Fruit fly (Drosophila melanogaster) whole organism, embryonic: ENCODE data around the gene Cpr23B.

Source experiments
- CG11085 ChIP-seq: fragments of 200-800 bp; sonication (Bioruptor generic); IDR thresholded peaks from 2 replicates; pipeline ENCODE4 v1.3.6; 2022; ENCODE audit warnings: missing biosample characterization, missing genetic modification characterization
- CG11695 ChIP-seq: fragments of 200-800 bp; sonication (Bioruptor generic); IDR thresholded peaks from 3 replicates; pipeline ENCODE4 v1.3.6; 2022; ENCODE audit warnings: missing biosample characterization, missing genetic modification characterization
- CG12104 ChIP-seq: fragments of 200-800 bp; sonication (Bioruptor generic); optimal IDR thresholded peaks from 3 replicates; lab custom pipeline; 2016; ENCODE audit warnings: missing biosample characterization, missing genetic modification characterization
- CG12769 ChIP-seq: fragments of 200-800 bp; sonication (Bioruptor generic); optimal IDR thresholded peaks from 2 replicates; lab custom pipeline; 2019; ENCODE audit warnings: missing biosample characterization, mild to moderate bottlenecking, missing genetic modification characterization, moderate library complexity
- CG14965 ChIP-seq: fragments of 200-800 bp; sonication (Bioruptor generic); optimal IDR thresholded peaks from 2 replicates; lab custom pipeline; 2016; ENCODE audit warnings: missing biosample characterization, missing genetic modification characterization, borderline replicate concordance
- CG16863 ChIP-seq: fragments of 200-800 bp; sonication (Bioruptor generic); optimal IDR thresholded peaks from 3 replicates; lab custom pipeline; 2016; ENCODE audit warnings: missing biosample characterization, missing genetic modification characterization
- CG17359 ChIP-seq: fragments of 200-800 bp; sonication (Bioruptor generic); optimal IDR thresholded peaks from 3 replicates; lab custom pipeline; 2018; ENCODE audit warnings: missing biosample characterization, mild to moderate bottlenecking, missing genetic modification characterization, moderate library complexity
- CG17802 ChIP-seq: fragments of 200-800 bp; sonication (Bioruptor generic); optimal IDR thresholded peaks from 2 replicates; lab custom pipeline; 2018; ENCODE audit warnings: missing biosample characterization, mild to moderate bottlenecking, missing genetic modification characterization, moderate library complexity
- CG1832 ChIP-seq: fragments of 200-800 bp; sonication (Bioruptor generic); optimal IDR thresholded peaks from 2 replicates; lab custom pipeline; 2017; ENCODE audit warnings: missing biosample characterization, mild to moderate bottlenecking, missing genetic modification characterization, inconsistent platforms
- CG18599 ChIP-seq: fragments of 200-800 bp; sonication (Bioruptor generic); optimal IDR thresholded peaks from 3 replicates; lab custom pipeline; 2017; ENCODE audit warnings: missing biosample characterization, missing genetic modification characterization, mild to moderate bottlenecking, moderate library complexity, missing genetic modification reagents
- CG31441 ChIP-seq: fragments of 200-800 bp; sonication (Bioruptor generic); IDR thresholded peaks from 2 replicates; pipeline ENCODE4 v1.3.6; 2022; ENCODE audit warnings: missing biosample characterization, missing genetic modification characterization
- CG3163 ChIP-seq: fragments of 200-800 bp; sonication (Bioruptor generic); optimal IDR thresholded peaks from 3 replicates; lab custom pipeline; 2016; ENCODE audit warnings: missing biosample characterization, missing genetic modification characterization
- CG32772 ChIP-seq: fragments of 200-800 bp; sonication (Bioruptor generic); IDR thresholded peaks from 2 replicates; pipeline ENCODE4 v1.3.6; 2022; ENCODE audit warnings: missing biosample characterization, missing genetic modification characterization
- CG3281 ChIP-seq: fragments of 200-800 bp; sonication (Bioruptor generic); optimal IDR thresholded peaks from 3 replicates; lab custom pipeline; 2017; ENCODE audit warnings: missing biosample characterization, mild to moderate bottlenecking, missing genetic modification characterization
- CG33213 ChIP-seq: fragments of 200-800 bp; sonication (Bioruptor generic); optimal IDR thresholded peaks from 3 replicates; lab custom pipeline; 2016; ENCODE audit warnings: missing biosample characterization, missing genetic modification characterization
- CG5245 ChIP-seq: fragments of 200-800 bp; sonication (Bioruptor generic); optimal IDR thresholded peaks from 3 replicates; lab custom pipeline; 2016; ENCODE audit warnings: missing biosample characterization, missing genetic modification characterization
- CG7372 ChIP-seq: fragments of 200-800 bp; sonication (Bioruptor generic); IDR thresholded peaks from 2 replicates; pipeline ENCODE4 v1.3.6; 2022; ENCODE audit warnings: missing biosample characterization, missing genetic modification characterization
- CG7839 ChIP-seq: fragments of 200-800 bp; sonication (Bioruptor generic); optimal IDR thresholded peaks from 3 replicates; lab custom pipeline; 2018; ENCODE audit warnings: missing biosample characterization, mild to moderate bottlenecking, missing genetic modification characterization, moderate library complexity
- CG7987 ChIP-seq: fragments of 200-800 bp; sonication (Bioruptor generic); optimal IDR thresholded peaks from 2 replicates; lab custom pipeline; 2018; ENCODE audit warnings: missing biosample characterization, mild to moderate bottlenecking, missing genetic modification characterization, moderate library complexity
- CG8290 ChIP-seq, 3 experiments: fragments of 200-800 bp; sonication (Bioruptor generic); optimal IDR thresholded peaks; 2 replicates each; lab custom pipeline; 2016 to 2019; ENCODE audit warnings: missing biosample characterization in 3 of 3, missing genetic modification characterization in 3 of 3, mild to moderate bottlenecking in 2 of 3, moderate library complexity in 1 of 3
- CG8478 ChIP-seq: fragments of >200 bp; optimal IDR thresholded peaks from 2 replicates; lab custom pipeline; 2018
- CG9437 ChIP-seq: fragments of 200-800 bp; sonication (Bioruptor generic); optimal IDR thresholded peaks from 2 replicates; lab custom pipeline; 2018; ENCODE audit warnings: missing biosample characterization, mild to moderate bottlenecking, missing genetic modification characterization
- CG9727 ChIP-seq: fragments of 200-800 bp; sonication (Bioruptor generic); optimal IDR thresholded peaks from 3 replicates; lab custom pipeline; 2017; ENCODE audit warnings: missing biosample characterization, mild to moderate bottlenecking, missing genetic modification characterization
- Doc3 ChIP-seq: fragments of 200-800 bp; sonication (Bioruptor generic); IDR thresholded peaks from 3 replicates; pipeline ENCODE4 v1.3.6; 2022; ENCODE audit warnings: missing biosample characterization, missing genetic modification characterization; ENCODE audit not compliant: partially characterized antibody
- E2f1 ChIP-seq: fragments of 200-800 bp; sonication (Bioruptor generic); IDR thresholded peaks from 2 replicates; pipeline ENCODE4 v1.3.6; 2022; ENCODE audit warnings: missing biosample characterization, missing genetic modification characterization
- H15 ChIP-seq: fragments of 200-800 bp; sonication (Bioruptor generic); IDR thresholded peaks from 3 replicates; pipeline ENCODE4 v1.3.6; 2022; ENCODE audit warnings: missing biosample characterization, missing genetic modification characterization
- HLH4C ChIP-seq: fragments of 200-800 bp; sonication (Bioruptor generic); IDR thresholded peaks from 3 replicates; pipeline ENCODE4 v1.3.6; 2022; ENCODE audit warnings: missing biosample characterization, missing genetic modification characterization; ENCODE audit not compliant: partially characterized antibody
- HLHmδ ChIP-seq: fragments of 200-800 bp; sonication (Bioruptor generic); optimal IDR thresholded peaks from 2 replicates; lab custom pipeline; 2018; ENCODE audit warnings: missing biosample characterization, mild to moderate bottlenecking, missing genetic modification characterization, moderate library complexity
- Oaz ChIP-seq: fragments of 200-800 bp; sonication (Bioruptor generic); IDR thresholded peaks from 2 replicates; pipeline ENCODE4 v1.3.6; 2022; ENCODE audit warnings: missing biosample characterization, missing genetic modification characterization
- Poxn ChIP-seq: fragments of 200-800 bp; sonication (Bioruptor generic); IDR thresholded peaks from 2 replicates; pipeline ENCODE4 v1.3.6; 2022; ENCODE audit warnings: missing biosample characterization, missing genetic modification characterization
- Tbp ChIP-seq: fragments of >200 bp; optimal IDR thresholded peaks from 2 replicates; lab custom pipeline; 2018; ENCODE audit warnings: missing biosample characterization, missing genetic modification characterization
- ab ChIP-seq: fragments of 200-800 bp; sonication (Bioruptor generic); optimal IDR thresholded peaks from 2 replicates; lab custom pipeline; 2016; ENCODE audit warnings: missing biosample characterization, missing genetic modification characterization
- bowl ChIP-seq: fragments of 200-800 bp; sonication (Bioruptor generic); IDR thresholded peaks from 2 replicates; pipeline ENCODE4 v1.3.6; 2022; ENCODE audit warnings: missing biosample characterization, missing genetic modification characterization
- chm ChIP-seq: fragments of 200-800 bp; sonication (Bioruptor generic); IDR thresholded peaks from 2 replicates; pipeline ENCODE4 v1.3.6; 2022; ENCODE audit warnings: missing biosample characterization, missing genetic modification characterization
- crol ChIP-seq: fragments of 200-800 bp; sonication (Bioruptor generic); IDR thresholded peaks from 2 replicates; pipeline ENCODE4 v1.3.6; 2022; ENCODE audit warnings: missing biosample characterization, missing genetic modification characterization
- fd102C ChIP-seq: fragments of 200-800 bp; sonication (Bioruptor generic); optimal IDR thresholded peaks from 2 replicates; lab custom pipeline; 2018; ENCODE audit warnings: missing biosample characterization, mild to moderate bottlenecking, missing genetic modification characterization, moderate library complexity
- gce ChIP-seq: fragments of 200-800 bp; sonication (Bioruptor generic); IDR thresholded peaks from 3 replicates; pipeline ENCODE4 v1.3.6; 2022; ENCODE audit warnings: missing biosample characterization, missing genetic modification characterization
- h ChIP-seq: fragments of >200 bp; optimal IDR thresholded peaks from 2 replicates; lab custom pipeline; 2017
- lab ChIP-seq: fragments of 200-800 bp; sonication (Bioruptor generic); optimal IDR thresholded peaks from 3 replicates; lab custom pipeline; 2017; ENCODE audit warnings: missing biosample characterization, missing genetic modification characterization, mild to moderate bottlenecking, moderate library complexity, missing genetic modification reagents
- nerfin-1 ChIP-seq: fragments of 200-800 bp; sonication (Bioruptor generic); optimal IDR thresholded peaks from 3 replicates; lab custom pipeline; 2019; ENCODE audit warnings: missing biosample characterization, mild to moderate bottlenecking, missing genetic modification characterization, moderate library complexity
- pum ChIP-seq: fragments of 200-800 bp; sonication (Bioruptor generic); optimal IDR thresholded peaks from 2 replicates; lab custom pipeline; 2016; ENCODE audit warnings: missing biosample characterization, missing genetic modification characterization
- row ChIP-seq: fragments of 200-800 bp; sonication (Bioruptor generic); IDR thresholded peaks from 3 replicates; pipeline ENCODE4 v1.3.6; 2022; ENCODE audit warnings: missing biosample characterization, missing genetic modification characterization
- schlank ChIP-seq: fragments of 200-800 bp; sonication (Bioruptor generic); optimal IDR thresholded peaks from 2 replicates; lab custom pipeline; 2018; ENCODE audit warnings: missing biosample characterization, mild to moderate bottlenecking, missing genetic modification characterization
- sens-2 ChIP-seq: fragments of 200-800 bp; sonication (Bioruptor generic); IDR thresholded peaks from 2 replicates; pipeline ENCODE4 v1.3.6; 2022; ENCODE audit warnings: missing biosample characterization, missing genetic modification characterization
- sima ChIP-seq: fragments of 200-800 bp; sonication (Bioruptor generic); optimal IDR thresholded peaks from 2 replicates; lab custom pipeline; 2016; ENCODE audit warnings: missing biosample characterization, missing genetic modification characterization
- sisA ChIP-seq: fragments of 200-800 bp; sonication (Bioruptor generic); IDR thresholded peaks from 2 replicates; pipeline ENCODE4 v1.3.6; 2022; ENCODE audit warnings: missing biosample characterization, missing genetic modification characterization
- slp2 ChIP-seq: fragments of 200-800 bp; sonication (Bioruptor generic); optimal IDR thresholded peaks from 2 replicates; lab custom pipeline; 2016; ENCODE audit warnings: missing biosample characterization, missing genetic modification characterization
- stc ChIP-seq: fragments of 200-800 bp; sonication (Bioruptor generic); IDR thresholded peaks from 2 replicates; pipeline ENCODE4 v1.3.6; 2022; ENCODE audit warnings: missing biosample characterization, missing genetic modification characterization
- trh ChIP-seq: fragments of 200-800 bp; sonication (Bioruptor generic); optimal IDR thresholded peaks from 2 replicates; lab custom pipeline; 2016; ENCODE audit warnings: missing biosample characterization, missing genetic modification characterization
- tup ChIP-seq: fragments of 200-800 bp; sonication (Bioruptor generic); optimal IDR thresholded peaks from 2 replicates; lab custom pipeline; 2016; ENCODE audit warnings: missing biosample characterization, mild to moderate bottlenecking, missing genetic modification characterization, moderate library complexity
- z ChIP-seq: fragments of 200-800 bp; sonication (Bioruptor generic); IDR thresholded peaks from 3 replicates; pipeline ENCODE4 v1.3.6; 2022; ENCODE audit warnings: missing biosample characterization, missing genetic modification characterization
- zfh2 ChIP-seq: fragments of 200-800 bp; sonication (Bioruptor generic); optimal IDR thresholded peaks from 2 replicates; lab custom pipeline; 2016; ENCODE audit warnings: missing biosample characterization, missing genetic modification characterization

Gene Cpr23B

DNA sequence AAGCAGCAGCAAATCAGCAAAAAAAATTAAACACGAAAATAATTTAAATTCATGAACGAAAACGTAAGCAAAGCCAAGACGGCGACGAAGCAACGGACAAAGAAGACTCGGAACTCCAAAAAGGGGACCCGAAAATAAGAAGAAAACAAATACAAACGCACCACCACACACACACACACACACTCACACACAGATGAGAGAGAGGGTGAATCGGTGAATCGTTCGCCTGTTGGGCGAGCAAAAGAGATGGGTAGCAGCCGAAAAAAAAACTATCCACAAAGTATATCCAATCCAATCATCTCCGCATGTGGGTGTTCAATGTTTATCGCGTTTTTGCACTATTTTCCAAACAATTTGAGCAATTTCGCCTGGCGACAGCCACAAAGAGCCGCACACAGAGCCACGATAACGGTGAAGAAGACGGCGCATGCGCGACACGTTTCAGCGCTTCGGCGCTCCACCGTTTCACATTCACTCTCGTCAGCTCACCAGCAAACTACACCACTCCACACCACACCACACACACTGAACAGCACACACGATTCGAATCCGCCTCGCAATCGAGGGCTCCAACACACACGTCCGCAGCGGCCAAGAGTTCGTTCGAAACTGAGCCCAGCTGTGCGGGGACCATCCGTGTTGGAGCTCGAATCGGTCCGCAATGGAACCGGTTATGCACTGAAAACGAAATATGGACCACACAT, 8.4 kb upstream of the Cpr23B start, which contains the start of gene Duox (continued):
- no peak for TF ChIP-seq CG9437 (GFP tag; lab: Kevin White, UChicago)
- TF ChIP-seq HLHmδ (GFP tag; lab: Kevin White, UChicago): peak; percentile 84
- TF ChIP-seq H15: no peak
- TF ChIP-seq CG18599 (GFP tag; lab: Kevin White, UChicago): no peak
- no peak for TF ChIP-seq tup
- no peak for TF ChIP-seq CG9727
- no peak for TF ChIP-seq HLH4C (GFP tag; lab: Robert Waterston, UW)
- no peak for TF ChIP-seq schlank (tag; lab: Kevin White, UChicago)
- no peak for TF ChIP-seq Poxn
- no peak for TF ChIP-seq pum (GFP tag; lab: Kevin White, UChicago)
- TF ChIP-seq CG31441: no peak
- TF ChIP-seq chm (GFP tag; lab: Robert Waterston, UW): no peak
- no peak for TF ChIP-seq CG17802
- no peak for TF ChIP-seq sima (GFP tag; lab: Kevin White, UChicago)
- no peak for TF ChIP-seq CG33213
- no peak for TF ChIP-seq CG7839 (tag; lab: Kevin White, UChicago)
- no peak for TF ChIP-seq CG7372
- TF ChIP-seq sens-2 (GFP tag; lab: Robert Waterston, UW): no peak
- TF ChIP-seq CG12104 (GFP tag; lab: Kevin White, UChicago): no peak
- TF ChIP-seq gce (GFP tag; lab: Robert Waterston, UW): no peak
- TF ChIP-seq row: no peak
- peak; percentile 76 for TF ChIP-seq CG12769 (tag; lab: Kevin White, UChicago)
- no peak for TF ChIP-seq CG11085 (GFP tag; lab: Robert Waterston, UW)
- peak; percentile 20 for TF ChIP-seq CG1832 (GFP tag; lab: Kevin White, UChicago)
- TF ChIP-seq crol (GFP tag; lab: Robert Waterston, UW): peak; percentile 46; the same call in 1 of the 2 replicates
- no peak for TF ChIP-seq Oaz (GFP tag; lab: Robert Waterston, UW)
- no peak for TF ChIP-seq CG7987 (GFP tag; lab: Kevin White, UChicago)
- no peak for TF ChIP-seq nerfin-1 (tag; lab: Kevin White, UChicago)
- TF ChIP-seq CG3281 (GFP tag; lab: Kevin White, UChicago): no peak
- no peak for TF ChIP-seq CG14965
- no peak for TF ChIP-seq CG8290 (GFP tag; optimal IDR thresholded peaks at IDR 0.05; lab: Kevin White, UChicago)
- TF ChIP-seq CG8290 (tag; optimal IDR thresholded peaks at IDR 0.05; lab: Kevin White, UChicago): peak in 1 of 2 experiments; percentile 54
- TF ChIP-seq bowl: no peak
- no peak for TF ChIP-seq slp2 (GFP tag; lab: Kevin White, UChicago)
- TF ChIP-seq lab: no peak
- TF ChIP-seq CG32772 (GFP tag; lab: Robert Waterston, UW): no peak
- no peak for TF ChIP-seq Doc3
- TF ChIP-seq CG8478 (lab: Kevin White, UChicago): no peak
- no peak for TF ChIP-seq stc (GFP tag; lab: Robert Waterston, UW)
- TF ChIP-seq, all 482 proteins: peak for 22

DNA sequence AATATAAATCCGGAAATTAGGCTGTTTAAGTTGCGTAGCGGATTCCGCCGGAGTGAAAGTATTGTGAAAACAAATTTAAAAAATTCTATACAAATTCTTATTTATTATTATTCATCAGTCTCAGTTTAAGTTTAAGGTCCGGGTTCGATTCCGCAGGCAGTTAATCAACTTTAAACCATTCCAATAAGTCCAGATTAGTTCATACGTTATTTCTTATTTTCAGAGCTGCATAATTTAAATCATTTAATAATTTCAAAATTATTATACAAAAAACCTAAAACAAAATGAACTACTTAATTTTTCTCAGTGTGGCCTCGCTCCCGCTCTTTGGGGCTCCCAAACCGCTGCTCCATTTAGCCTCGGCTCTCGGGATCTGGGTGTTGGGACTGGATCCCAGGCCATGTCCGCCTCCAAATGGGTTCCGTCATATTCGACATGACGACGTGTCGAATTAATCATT, 7.8 kb upstream of the Cpr23B start:
- TF ChIP-seq ab (peak; percentile 36), Tbp (GFP tag; lab: Kevin White, UChicago) (no peak), trh (GFP tag; lab: Kevin White, UChicago) (peak; percentile 73), z (GFP tag; lab: Robert Waterston, UW) (no peak), zfh2 (GFP tag; lab: Kevin White, UChicago) (peak; percentile 52), CG31441 (peak; percentile 94), fd102C (GFP tag; lab: Kevin White, UChicago) (no peak), CG17359 (tag; lab: Kevin White, UChicago) (peak; percentile 80), CG5245 (GFP tag; lab: Kevin White, UChicago) (peak; percentile 73), E2f1 (GFP tag; lab: Robert Waterston, UW) (peak; percentile 66; the same call in 1 of the 2 replicates), nerfin-1 (tag; lab: Kevin White, UChicago) (peak; percentile 87), CG16863 (GFP tag; lab: Kevin White, UChicago) (peak; percentile 30), CG3163 (GFP tag; lab: Kevin White, UChicago) (no peak), h (lab: Kevin White, UChicago) (no peak), sisA (GFP tag; lab: Robert Waterston, UW) (peak; percentile 68), CG11695 (GFP tag; lab: Robert Waterston, UW) (peak; percentile 88), CG12769 (tag; lab: Kevin White, UChicago) (peak; percentile 70)
